Worm (Caenorhabditis elegans) whole organism, dauer: ENCODE data around the gene Y59E9AL.4.
"Not testable (repeated sequence)": the region's sequence is repeated elsewhere in the genome, so short reads cannot be mapped to it uniquely, and the experiment has no call there.

Experiments
- unc-62 ChIP-seq: sonication (generic microtip); optimal IDR thresholded peaks from 2 replicates; lab custom pipeline; 2017; ENCODE audit warnings: missing biosample characterization, missing genetic modification reagents, missing genetic modification characterization

Gene Y59E9AL.4

ce11 chrIV:5202575-5202974 is 12.4 kb downstream of the Y59E9AL.4 start:
- no peak for TF ChIP-seq unc-62 (GFP tag; lab: Kevin White, UChicago)

- TF ChIP-seq unc-62 (GFP tag; lab: Kevin White, UChicago) = no peak
Observed at ce11 chrIV:5200813-5201212, 14.2 kb downstream of the Y59E9AL.4 start.

- no peak for TF ChIP-seq unc-62 (GFP tag; lab: Kevin White, UChicago)
Observed at ce11 chrIV:5195531-5195930, 19.5 kb downstream of the Y59E9AL.4 start, which contains the start of gene gpa-18. Gene gpa-18, minus strand, starts transcription at chrIV:5195631.

ce11 chrIV:5188051-5188450 is 26.9 kb downstream of the Y59E9AL.4 start:
- TF ChIP-seq unc-62 (GFP tag; lab: Kevin White, UChicago) = no peak

ce11 chrIV:5186480-5187205 is 28.3 kb downstream of the Y59E9AL.4 start, which contains the start of the genes W03F8.6 and mtrf-1L:
Gene W03F8.6, minus strand, starts transcription at chrIV:5186580.
Gene mtrf-1L, plus strand, starts transcription at chrIV:5187155.
- TF ChIP-seq unc-62 (GFP tag; lab: Kevin White, UChicago) = no peak

- TF ChIP-seq unc-62 (GFP tag; lab: Kevin White, UChicago) = no peak
Observed at ce11 chrIV:5183755-5184166, 31.2 kb downstream of the Y59E9AL.4 start, which contains the start of gene W03F8.4. Gene W03F8.4, plus strand, starts transcription at chrIV:5184123.

ce11 chrIV:5173032-5173431 is 42.0 kb downstream of the Y59E9AL.4 start, which contains the start of gene lam-1:
Gene lam-1, plus strand, starts transcription at chrIV:5173332.
- no peak for TF ChIP-seq unc-62 (GFP tag; lab: Kevin White, UChicago)

- no peak for TF ChIP-seq unc-62 (GFP tag; lab: Kevin White, UChicago)
Observed at ce11 chrIV:5171994-5172528, 42.9 kb downstream of the Y59E9AL.4 start.

- no peak for TF ChIP-seq unc-62 (GFP tag; lab: Kevin White, UChicago)
Observed at ce11 chrIV:5169335-5169734, 45.7 kb downstream of the Y59E9AL.4 start.

- TF ChIP-seq unc-62 (GFP tag; lab: Kevin White, UChicago) = no peak
Observed at ce11 chrIV:5166030-5166429, 49.0 kb downstream of the Y59E9AL.4 start, which contains the start of gene ptp-5.1. Gene ptp-5.1, plus strand, starts transcription at chrIV:5166330.

ce11 chrIV:5165626-5166025 is 49.4 kb downstream of the Y59E9AL.4 start, which contains the start of gene nspd-6:
Gene nspd-6, minus strand, starts transcription at chrIV:5165726.
- TF ChIP-seq unc-62 (GFP tag; lab: Kevin White, UChicago) = not testable (repeated sequence)

- TF ChIP-seq unc-62 (GFP tag; lab: Kevin White, UChicago) = not testable (repeated sequence)
Observed at ce11 chrIV:5162941-5163340, 52.1 kb downstream of the Y59E9AL.4 start, which contains the start of the genes nspd-3 and C24D10.2. Gene nspd-3, minus strand, starts transcription at chrIV:5163041. Gene C24D10.2, plus strand, starts transcription at chrIV:5163339.
